Worm (Caenorhabditis elegans) whole organism, late embryonic: ENCODE measurements around the gene T16G1.5.

Source experiments
- C08G9.2 ChIP-seq: sonication (generic microtip); optimal IDR thresholded peaks from 2 replicates; lab custom pipeline; 2016; ENCODE audit warnings: mild to moderate bottlenecking, missing genetic modification characterization, moderate library complexity, missing compliant biosample characterization
- C38D4.7 ChIP-seq: fragments of 200-800 bp; sonication (Bioruptor generic); optimal IDR thresholded peaks from 2 replicates; lab custom pipeline; 2018; ENCODE audit warnings: mild to moderate bottlenecking, missing genetic modification characterization, moderate library complexity, missing compliant biosample characterization
- F13H6.1 ChIP-seq: sonication (generic microtip); optimal IDR thresholded peaks from 2 replicates; lab custom pipeline; 2016; ENCODE audit warnings: missing genetic modification characterization, missing compliant biosample characterization
- K02D7.2 ChIP-seq: sonication (generic microtip); optimal IDR thresholded peaks from 2 replicates; lab custom pipeline; 2017; ENCODE audit warnings: mild to moderate bottlenecking, missing genetic modification characterization, missing compliant biosample characterization
- T23F11.4 ChIP-seq: fragments of 200-800 bp; sonication (Bioruptor generic); optimal IDR thresholded peaks from 2 replicates; lab custom pipeline; 2018; ENCODE audit warnings: mild to moderate bottlenecking, missing genetic modification characterization, missing compliant biosample characterization
- Y22D7AL.16 ChIP-seq: sonication (generic microtip); optimal IDR thresholded peaks from 2 replicates; lab custom pipeline; 2016; ENCODE audit warnings: missing genetic modification characterization, missing compliant biosample characterization
- ahr-1 ChIP-seq: sonication (generic microtip); optimal IDR thresholded peaks from 2 replicates; lab custom pipeline; 2016; ENCODE audit warnings: missing genetic modification characterization, missing compliant biosample characterization
- ceh-19 ChIP-seq: fragments of 200-800 bp; sonication (Bioruptor generic); optimal IDR thresholded peaks from 2 replicates; lab custom pipeline; 2018; ENCODE audit warnings: mild to moderate bottlenecking, missing genetic modification characterization, missing compliant biosample characterization
- ceh-2 ChIP-seq: sonication (generic microtip); optimal IDR thresholded peaks from 2 replicates; lab custom pipeline; 2016; ENCODE audit warnings: missing genotype, missing genetic modification characterization, missing compliant biosample characterization
- ceh-22 ChIP-seq: sonication (generic microtip); optimal IDR thresholded peaks from 2 replicates; lab custom pipeline; 2017; ENCODE audit warnings: missing biosample characterization, missing genetic modification characterization
- ceh-24 ChIP-seq: sonication (generic microtip); optimal IDR thresholded peaks from 2 replicates; lab custom pipeline; 2016; ENCODE audit warnings: mild to moderate bottlenecking, missing genetic modification characterization, missing compliant biosample characterization
- ceh-48 ChIP-seq: sonication (generic microtip); optimal IDR thresholded peaks from 2 replicates; lab custom pipeline; 2016; ENCODE audit warnings: missing genetic modification characterization, inconsistent platforms, missing compliant biosample characterization
- dmd-4 ChIP-seq: sonication (generic microtip); optimal IDR thresholded peaks from 2 replicates; lab custom pipeline; 2016; ENCODE audit warnings: borderline replicate concordance, missing genetic modification characterization, missing compliant biosample characterization
- dve-1 ChIP-seq: sonication (generic microtip); optimal IDR thresholded peaks from 2 replicates; lab custom pipeline; 2017; ENCODE audit warnings: antibody characterized with exemption, mild to moderate bottlenecking, missing genetic modification characterization, missing compliant biosample characterization
- ets-4 ChIP-seq: sonication (generic microtip); optimal IDR thresholded peaks from 2 replicates; lab custom pipeline; 2016; ENCODE audit warnings: missing genetic modification characterization, missing compliant biosample characterization
- eyg-1 ChIP-seq: sonication (generic microtip); optimal IDR thresholded peaks from 2 replicates; lab custom pipeline; 2016; ENCODE audit warnings: missing genotype, missing genetic modification characterization, missing compliant biosample characterization
- fax-1 ChIP-seq: sonication (generic microtip); optimal IDR thresholded peaks from 2 replicates; lab custom pipeline; 2016; ENCODE audit warnings: missing genotype, missing genetic modification characterization, missing compliant biosample characterization
- fkh-6 ChIP-seq: sonication (generic microtip); optimal IDR thresholded peaks from 2 replicates; lab custom pipeline; 2016; ENCODE audit warnings: missing genetic modification characterization, missing compliant biosample characterization
- hlh-13 ChIP-seq: fragments of 200-800 bp; sonication (Bioruptor generic); optimal IDR thresholded peaks from 2 replicates; lab custom pipeline; 2018; ENCODE audit warnings: mild to moderate bottlenecking, missing genetic modification characterization, missing compliant biosample characterization
- hlh-15 ChIP-seq: sonication (generic microtip); optimal IDR thresholded peaks from 2 replicates; lab custom pipeline; 2016; ENCODE audit warnings: missing genetic modification characterization, missing compliant biosample characterization
- hlh-30 ChIP-seq: sonication (generic microtip); optimal IDR thresholded peaks from 2 replicates; lab custom pipeline; 2017; ENCODE audit warnings: antibody characterized with exemption, missing genetic modification characterization, missing compliant biosample characterization; ENCODE audit not compliant: insufficient read depth
- hlh-6 ChIP-seq: sonication (generic microtip); optimal IDR thresholded peaks from 2 replicates; lab custom pipeline; 2016; ENCODE audit warnings: missing genotype, missing genetic modification characterization, missing compliant biosample characterization
- hlh-8 ChIP-seq: sonication (generic microtip); optimal IDR thresholded peaks from 2 replicates; lab custom pipeline; 2016; ENCODE audit warnings: missing genotype, missing genetic modification characterization, missing compliant biosample characterization
- lin-11 ChIP-seq: fragments of 200-800 bp; sonication (Bioruptor generic); optimal IDR thresholded peaks from 2 replicates; lab custom pipeline; 2018; ENCODE audit warnings: mild to moderate bottlenecking, missing genetic modification characterization, missing compliant biosample characterization
- madf-2 ChIP-seq: sonication (generic microtip); optimal IDR thresholded peaks from 2 replicates; lab custom pipeline; 2017; ENCODE audit warnings: missing genetic modification characterization, missing compliant biosample characterization
- nhr-11 ChIP-seq: fragments of 150-350 bp; optimal IDR thresholded peaks from 2 replicates; lab custom pipeline; 2014; ENCODE audit warnings: missing biosample characterization, missing genetic modification characterization
- pat-9 ChIP-seq: fragments of 200-800 bp; sonication (Bioruptor generic); optimal IDR thresholded peaks from 2 replicates; lab custom pipeline; 2018; ENCODE audit warnings: mild to moderate bottlenecking, missing genetic modification characterization, moderate library complexity, missing compliant biosample characterization
- pax-1 ChIP-seq: fragments of 150-350 bp; optimal IDR thresholded peaks from 2 replicates; lab custom pipeline; 2014; ENCODE audit warnings: missing biosample characterization, missing genetic modification characterization
- pha-2 ChIP-seq: sonication (generic microtip); optimal IDR thresholded peaks from 2 replicates; lab custom pipeline; 2017; ENCODE audit warnings: mild to moderate bottlenecking, missing genetic modification characterization, missing compliant biosample characterization
- pqm-1 ChIP-seq: sonication (generic microtip); optimal IDR thresholded peaks from 2 replicates; lab custom pipeline; 2016; ENCODE audit warnings: missing genetic modification characterization, missing compliant biosample characterization
- pros-1 ChIP-seq: fragments of 150-350 bp; optimal IDR thresholded peaks from 2 replicates; lab custom pipeline; 2014; ENCODE audit warnings: missing biosample characterization, missing genetic modification reagents, missing genetic modification characterization
- ref-2 ChIP-seq: sonication (generic microtip); optimal IDR thresholded peaks from 2 replicates; lab custom pipeline; 2016; ENCODE audit warnings: missing genetic modification characterization, missing compliant biosample characterization
- sdc-2 ChIP-seq: sonication (generic microtip); optimal IDR thresholded peaks from 2 replicates; lab custom pipeline; 2016; ENCODE audit warnings: missing genotype, missing genetic modification characterization, missing compliant biosample characterization
- sox-2 ChIP-seq: fragments of 200-800 bp; sonication (Bioruptor generic); IDR thresholded peaks from 2 replicates; pipeline ENCODE4 v1.3.6; 2022; ENCODE audit warnings: missing genetic modification reagents, missing genetic modification characterization, missing compliant biosample characterization
- sox-4 ChIP-seq: sonication (generic microtip); optimal IDR thresholded peaks from 2 replicates; lab custom pipeline; 2017; ENCODE audit warnings: mild to moderate bottlenecking, missing genetic modification characterization, inconsistent platforms, missing compliant biosample characterization
- syd-9 ChIP-seq: sonication (generic microtip); optimal IDR thresholded peaks from 2 replicates; lab custom pipeline; 2016; ENCODE audit warnings: mild to moderate bottlenecking, missing genetic modification characterization, moderate library complexity, missing compliant biosample characterization
- tbx-2 ChIP-seq: sonication (generic microtip); optimal IDR thresholded peaks from 2 replicates; lab custom pipeline; 2016; ENCODE audit warnings: missing genetic modification characterization, missing compliant biosample characterization
- unc-42 ChIP-seq: sonication (generic microtip); optimal IDR thresholded peaks from 2 replicates; lab custom pipeline; 2016; ENCODE audit warnings: missing genotype, missing genetic modification characterization, missing compliant biosample characterization
- unc-55 ChIP-seq: sonication (generic microtip); optimal IDR thresholded peaks from 2 replicates; lab custom pipeline; 2017; ENCODE audit warnings: missing biosample characterization, missing genetic modification reagents, missing genetic modification characterization
- unc-86 ChIP-seq: sonication (generic microtip); optimal IDR thresholded peaks from 2 replicates; lab custom pipeline; 2016; ENCODE audit warnings: missing genetic modification characterization, missing compliant biosample characterization
- zip-5 ChIP-seq: sonication (generic microtip); optimal IDR thresholded peaks from 2 replicates; lab custom pipeline; 2016; ENCODE audit warnings: missing genetic modification characterization, missing compliant biosample characterization

T16G1.5 gene

DNA sequence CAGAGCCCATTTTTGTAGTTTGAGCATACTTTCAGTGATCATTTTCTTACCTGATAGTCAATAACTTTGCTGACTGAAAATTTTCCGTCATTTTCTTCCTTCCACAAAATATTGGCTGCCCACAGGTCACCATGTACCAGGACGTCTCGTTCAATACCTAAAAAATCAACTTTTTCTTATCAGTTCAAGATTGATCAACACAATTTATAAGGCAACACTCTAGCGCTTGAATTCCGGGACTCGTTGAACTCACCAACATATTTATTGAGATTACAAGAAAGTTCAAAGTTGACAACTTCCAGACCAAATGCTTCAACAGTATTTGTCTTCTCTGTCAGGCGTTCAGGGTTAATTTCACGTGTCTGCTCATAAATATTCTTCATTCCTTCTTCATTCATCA is 5.7 kb downstream of the T16G1.5 start:
- no peak for TF ChIP-seq madf-2 (tag; lab: Kevin White, UChicago)
- no peak for TF ChIP-seq syd-9 (tag; lab: Kevin White, UChicago)
- TF ChIP-seq C08G9.2 (tag; lab: Kevin White, UChicago) = no peak
- TF ChIP-seq ref-2 (tag; lab: Kevin White, UChicago) = no peak
- TF ChIP-seq fkh-6 (tag; lab: Kevin White, UChicago) = no peak
- TF ChIP-seq pat-9 = no peak
- no peak for TF ChIP-seq eyg-1 (tag; lab: Kevin White, UChicago)
- no peak for TF ChIP-seq pax-1 (tag; lab: Kevin White, UChicago)
- no peak for TF ChIP-seq ahr-1 (tag; lab: Kevin White, UChicago)

DNA sequence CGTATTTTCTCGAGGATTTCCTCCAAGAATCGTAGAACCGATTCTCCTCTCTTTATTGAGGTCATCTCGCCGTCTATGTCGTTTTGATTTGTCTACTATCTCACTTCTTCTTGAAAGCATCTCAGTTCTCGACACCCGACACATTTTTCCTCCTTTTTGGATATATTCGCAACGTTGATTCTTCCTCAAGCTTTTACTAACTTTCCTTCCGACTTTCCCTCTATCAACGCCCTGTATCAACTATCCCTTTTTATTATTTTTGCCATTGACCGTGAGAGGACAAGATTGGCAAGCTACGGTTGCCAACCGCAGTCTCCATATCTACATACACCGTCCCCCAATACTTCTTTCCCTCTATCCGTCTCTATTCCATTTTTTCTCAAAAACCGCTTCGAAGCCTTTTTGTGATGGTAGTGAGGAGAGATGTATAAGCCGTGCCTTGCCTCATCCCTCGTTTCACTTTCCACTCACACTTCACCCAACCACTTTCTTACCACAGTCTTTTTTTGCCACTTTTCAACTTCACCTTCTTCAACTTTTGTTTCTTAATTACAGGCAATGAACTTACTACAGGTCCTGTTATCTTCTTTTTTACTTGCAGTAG is 10.3 kb downstream of the T16G1.5 start, which contains the start of gene T16G1.2:
Gene T16G1.2, plus strand, starts transcription at position 554 of the 604 bp plus-strand sequence.
- TF ChIP-seq sdc-2 (tag; lab: Kevin White, UChicago) (no peak), pha-2 (no peak), unc-42 (tag; lab: Kevin White, UChicago) (no peak), pax-1 (tag; lab: Kevin White, UChicago) (no peak), sox-4 (tag; lab: Kevin White, UChicago) (no peak), madf-2 (tag; lab: Kevin White, UChicago) (no peak), unc-55 (GFP tag; lab: Kevin White, UChicago) (no peak), eyg-1 (tag; lab: Kevin White, UChicago) (no peak)
- TF ChIP-seq, all 69 proteins: peak for 0

DNA sequence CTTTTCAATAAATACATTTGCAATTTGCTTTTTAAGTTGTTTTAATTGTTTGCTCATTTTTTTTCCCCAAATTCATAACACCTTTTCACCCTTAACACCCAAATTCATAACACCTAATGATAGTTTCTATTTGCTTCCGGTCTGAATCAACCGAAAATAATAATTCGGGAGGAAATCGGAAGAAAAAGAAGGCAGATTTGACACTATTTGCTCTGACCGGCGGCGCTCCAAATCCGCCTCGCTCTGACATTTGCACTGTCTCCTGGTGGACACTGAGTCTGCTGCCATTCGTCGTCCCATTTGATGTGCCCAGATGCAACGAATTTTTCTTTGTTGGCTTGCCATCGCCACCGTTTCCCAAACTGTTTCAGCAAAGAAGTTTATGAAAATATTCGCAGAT is 15.2 kb downstream of the T16G1.5 start, which contains the start of gene pqn-67:
Gene pqn-67, plus strand, starts transcription at position 301 of the 400 bp plus-strand sequence.
- TF ChIP-seq eyg-1 (tag; lab: Kevin White, UChicago) (no peak), ceh-22 (no peak), T23F11.4 (no peak), ceh-48 (tag; lab: Kevin White, UChicago) (no peak), pros-1 (tag; lab: Kevin White, UChicago) (no peak), dmd-4 (tag; lab: Kevin White, UChicago) (no peak), C38D4.7 (no peak), F13H6.1 (tag; lab: Kevin White, UChicago) (no peak), hlh-15 (tag; lab: Kevin White, UChicago) (no peak), ceh-24 (tag; lab: Kevin White, UChicago) (no peak), hlh-13 (GFP tag; lab: Kevin White, UChicago) (no peak), pha-2 (no peak), unc-86 (no peak), ets-4 (no peak), dve-1 (tag; lab: Kevin White, UChicago) (no peak), lin-11 (tag; lab: Kevin White, UChicago) (no peak), Y22D7AL.16 (tag; lab: Kevin White, UChicago) (no peak), K02D7.2 (tag; lab: Kevin White, UChicago) (no peak), zip-5 (tag; lab: Kevin White, UChicago) (no peak), ceh-2 (tag; lab: Kevin White, UChicago) (no peak)

DNA sequence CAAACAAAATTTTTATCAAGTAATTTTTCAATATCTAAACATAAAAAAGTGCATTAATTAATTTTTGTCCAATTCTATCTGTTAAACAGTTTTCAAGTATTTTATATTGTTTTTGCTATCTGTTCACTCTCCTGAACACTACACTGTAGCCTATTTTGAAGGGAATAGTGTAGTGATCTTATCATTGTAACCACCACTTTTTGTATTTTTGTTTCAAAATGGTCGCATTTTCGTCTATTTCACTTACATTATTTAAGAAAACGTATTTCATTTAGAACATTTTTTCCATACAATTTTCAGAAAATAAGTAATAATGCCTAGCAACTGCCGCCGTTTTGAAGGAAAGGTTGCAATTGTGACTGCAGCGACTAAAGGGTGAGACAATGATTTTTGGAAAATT is 17.0 kb downstream of the T16G1.5 start, which contains the start of gene dhrs-4:
Gene dhrs-4, plus strand, starts transcription at position 301 of the 400 bp plus-strand sequence.
- no peak for TF ChIP-seq hlh-6
- TF ChIP-seq hlh-8 = no peak
- no peak for TF ChIP-seq ceh-22
- TF ChIP-seq lin-11 (tag; lab: Kevin White, UChicago) = no peak
- no peak for TF ChIP-seq K02D7.2 (tag; lab: Kevin White, UChicago)
- TF ChIP-seq ceh-19 (GFP tag; lab: Kevin White, UChicago) = no peak
- no peak for TF ChIP-seq nhr-11 (tag; lab: Kevin White, UChicago)
- no peak for TF ChIP-seq dve-1 (tag; lab: Kevin White, UChicago)
- no peak for TF ChIP-seq fkh-6 (tag; lab: Kevin White, UChicago)
- TF ChIP-seq fax-1 (tag; lab: Kevin White, UChicago) = no peak
- no peak for TF ChIP-seq T23F11.4
- no peak for TF ChIP-seq pqm-1 (tag; lab: Kevin White, UChicago)
- TF ChIP-seq tbx-2 (tag; lab: Kevin White, UChicago) = no peak
- TF ChIP-seq sox-2 (GFP tag; lab: Robert Waterston, UW) = no peak
- TF ChIP-seq ref-2 (tag; lab: Kevin White, UChicago) = no peak
- no peak for TF ChIP-seq hlh-30 (tag; lab: Kevin White, UChicago)
- TF ChIP-seq syd-9 (tag; lab: Kevin White, UChicago) = no peak
